Worm (Caenorhabditis elegans) whole organism, young adult: Measurements from ENCODE around the gene tat-4.

Source experiments
- C06A6.2 ChIP-seq: fragments of 200-800 bp; sonication (Bioruptor generic); conservative IDR thresholded peaks from 2 replicates; pipeline ENCODE4 v1.3.6; 2022; ENCODE audit warnings: missing genetic modification characterization, missing compliant biosample characterization
- F37B4.10 ChIP-seq: fragments of 200-800 bp; sonication (Bioruptor generic); IDR thresholded peaks from 2 replicates; pipeline ENCODE4 v1.3.6; 2022; ENCODE audit warnings: missing genetic modification characterization, missing compliant biosample characterization
- ama-1 ChIP-seq, 3 experiments: fragments of 150-350 bp in 1 of 3; sonication (generic microtip) in 2 of 3; optimal IDR thresholded peaks; 2 replicates each; lab custom pipeline; 2014 to 2018; ENCODE audit warnings: missing biosample characterization in 2 of 3, missing genetic modification characterization in 2 of 3, missing genetic modification reagents in 2 of 3
- bed-1 ChIP-seq: fragments of 200-800 bp; sonication (Bioruptor generic); IDR thresholded peaks from 2 replicates; pipeline ENCODE4 v1.3.6; 2022; ENCODE audit warnings: missing genetic modification reagents, missing genetic modification characterization, missing compliant biosample characterization
- ceh-58 ChIP-seq: fragments of 200-800 bp; sonication (Bioruptor generic); IDR thresholded peaks from 2 replicates; pipeline ENCODE4 v1.3.6; 2022; ENCODE audit warnings: missing genetic modification characterization, missing compliant biosample characterization
- ceh-91 ChIP-seq: fragments of 200-800 bp; sonication (Bioruptor generic); IDR thresholded peaks from 2 replicates; pipeline ENCODE4 v1.3.6; 2022; ENCODE audit warnings: missing genetic modification reagents, missing genetic modification characterization, missing compliant biosample characterization
- him-1 ChIP-seq: sonication (generic microtip); optimal IDR thresholded peaks from 2 replicates; lab custom pipeline; 2016; ENCODE audit warnings: missing genotype, missing genetic modification reagents, missing genetic modification characterization, missing compliant biosample characterization
- madf-6 ChIP-seq: fragments of 200-800 bp; sonication (Bioruptor generic); IDR thresholded peaks from 2 replicates; pipeline ENCODE4 v1.3.6; 2022; ENCODE audit warnings: missing genetic modification reagents, missing genetic modification characterization, missing compliant biosample characterization
- madf-8 ChIP-seq: fragments of 200-800 bp; sonication (Bioruptor generic); conservative IDR thresholded peaks from 2 replicates; pipeline ENCODE4 v1.3.6; 2022; ENCODE audit warnings: missing genetic modification reagents, missing genetic modification characterization, missing compliant biosample characterization
- nfyb-1 ChIP-seq: fragments of 200-800 bp; sonication (Bioruptor generic); IDR thresholded peaks from 2 replicates; pipeline ENCODE4 v1.3.6; 2022; ENCODE audit warnings: missing genetic modification reagents, missing genetic modification characterization, missing compliant biosample characterization
- pha-4 ChIP-seq: fragments of 150-350 bp; sonication (generic microtip); optimal IDR thresholded peaks from 2 replicates; lab custom pipeline; 2014; ENCODE audit warnings: missing biosample characterization, missing genetic modification reagents, missing genetic modification characterization

- TF ChIP-seq ceh-58 (no peak), madf-8 (GFP tag; lab: Robert Waterston, UW) (no peak), ama-1 (optimal IDR thresholded peaks at IDR 0.05; lab: Kevin White, UChicago) (no peak), ama-1 (GFP tag; optimal IDR thresholded peaks at IDR 0.05; lab: Kevin White, UChicago) (no peak), ceh-91 (GFP tag; lab: Robert Waterston, UW) (no peak), madf-6 (GFP tag; lab: Robert Waterston, UW) (no peak), nfyb-1 (GFP tag; lab: Robert Waterston, UW) (no peak), C06A6.2 (GFP tag; lab: Robert Waterston, UW) (no peak), pha-4 (tag; lab: Kevin White, UChicago) (no peak), him-1 (no peak), F37B4.10 (GFP tag; lab: Robert Waterston, UW) (no peak), bed-1 (no peak)
Observed at ce11 chrII:6245199-6245702, 1.2 kb upstream of the tat-4 start, which contains the start of gene blos-4.
